Worm (Caenorhabditis elegans) whole organism, L2 larva: Measurements from ENCODE around the gene ykt-6.

Source experiments
- F13H6.1 ChIP-seq: sonication (generic microtip); optimal IDR thresholded peaks from 2 replicates; lab custom pipeline; 2016; ENCODE audit warnings: missing genetic modification characterization, missing compliant biosample characterization
- ZK546.5 ChIP-seq: sonication (generic microtip); optimal IDR thresholded peaks from 2 replicates; lab custom pipeline; 2017; ENCODE audit warnings: missing biosample characterization, missing genetic modification characterization
- alr-1 ChIP-seq: fragments of 150-350 bp; optimal IDR thresholded peaks from 2 replicates; lab custom pipeline; 2014; ENCODE audit warnings: missing biosample characterization, missing genetic modification characterization
- aly-2 ChIP-seq: fragments of 150-350 bp; optimal IDR thresholded peaks from 2 replicates; lab custom pipeline; 2014; ENCODE audit warnings: missing biosample characterization, missing genetic modification characterization
- ama-1 ChIP-seq: fragments of 150-350 bp; optimal IDR thresholded peaks from 2 replicates; lab custom pipeline; 2018; ENCODE audit warnings: inconsistent platforms
- ceh-16 ChIP-seq: fragments of 150-350 bp; optimal IDR thresholded peaks from 2 replicates; lab custom pipeline; 2014; ENCODE audit warnings: missing biosample characterization, missing genetic modification characterization
- ceh-82 ChIP-seq: fragments of 150-350 bp; optimal IDR thresholded peaks from 2 replicates; lab custom pipeline; 2014; ENCODE audit warnings: missing biosample characterization, missing genetic modification characterization
- crh-2 ChIP-seq: sonication (generic microtip); optimal IDR thresholded peaks from 2 replicates; lab custom pipeline; 2017; ENCODE audit warnings: missing biosample characterization, missing genetic modification characterization
- elt-1 ChIP-seq: fragments of 150-350 bp; optimal IDR thresholded peaks from 2 replicates; lab custom pipeline; 2014; ENCODE audit warnings: missing biosample characterization, missing genetic modification characterization
- elt-3 ChIP-seq: sonication (generic microtip); optimal IDR thresholded peaks from 2 replicates; lab custom pipeline; 2017; ENCODE audit warnings: missing biosample characterization, missing genetic modification characterization
- fos-1 ChIP-seq: fragments of 150-350 bp; optimal IDR thresholded peaks from 2 replicates; lab custom pipeline; 2014; ENCODE audit warnings: missing biosample characterization, missing genetic modification characterization
- lin-11 ChIP-seq: fragments of 150-350 bp; sonication (generic microtip); optimal IDR thresholded peaks from 2 replicates; lab custom pipeline; 2014; ENCODE audit warnings: missing biosample characterization, missing genetic modification characterization, inconsistent platforms, mixed read lengths
- lin-39 ChIP-seq: fragments of 150-350 bp; optimal IDR thresholded peaks from 2 replicates; lab custom pipeline; 2014; ENCODE audit warnings: missing biosample characterization, missing genetic modification reagents, missing genetic modification characterization
- mab-5 ChIP-seq: fragments of 150-350 bp; optimal IDR thresholded peaks from 2 replicates; lab custom pipeline; 2014; ENCODE audit warnings: missing biosample characterization, missing genetic modification characterization
- mbf-1 ChIP-seq: sonication (generic microtip); optimal IDR thresholded peaks from 2 replicates; lab custom pipeline; 2017; ENCODE audit warnings: missing biosample characterization, missing genetic modification characterization
- mdl-1 ChIP-seq, 2 experiments: fragments of 150-350 bp in 1 of 2; sonication (generic microtip) in 1 of 2; optimal IDR thresholded peaks; 2 replicates each; lab custom pipeline; 2017; ENCODE audit warnings: missing biosample characterization in 2 of 2, missing genetic modification characterization in 2 of 2
- nhr-10 ChIP-seq: sonication (generic microtip); optimal IDR thresholded peaks from 2 replicates; lab custom pipeline; 2017; ENCODE audit warnings: missing biosample characterization, missing genetic modification characterization
- nhr-11 ChIP-seq: fragments of 150-350 bp; optimal IDR thresholded peaks from 2 replicates; lab custom pipeline; 2014; ENCODE audit warnings: missing biosample characterization, missing genetic modification characterization
- nhr-12 ChIP-seq: fragments of 150-350 bp; optimal IDR thresholded peaks from 2 replicates; lab custom pipeline; 2014; ENCODE audit warnings: missing biosample characterization, missing genetic modification characterization
- nhr-129 ChIP-seq: fragments of 150-350 bp; optimal IDR thresholded peaks from 2 replicates; lab custom pipeline; 2014; ENCODE audit warnings: missing biosample characterization, missing genetic modification characterization
- nhr-21 ChIP-seq: fragments of 150-350 bp; optimal IDR thresholded peaks from 2 replicates; lab custom pipeline; 2014; ENCODE audit warnings: missing biosample characterization, missing genetic modification characterization
- nhr-23 ChIP-seq: fragments of 150-350 bp; optimal IDR thresholded peaks from 2 replicates; lab custom pipeline; 2014; ENCODE audit warnings: missing biosample characterization, missing genetic modification reagents, missing genetic modification characterization
- nhr-237 ChIP-seq: fragments of 150-350 bp; optimal IDR thresholded peaks from 2 replicates; lab custom pipeline; 2014; ENCODE audit warnings: missing biosample characterization, missing genetic modification characterization
- nhr-25 ChIP-seq: fragments of 150-350 bp; sonication (generic microtip); optimal IDR thresholded peaks from 3 replicates; lab custom pipeline; 2014; ENCODE audit warnings: missing biosample characterization, missing genetic modification characterization
- nhr-6 ChIP-seq: fragments of 150-350 bp; optimal IDR thresholded peaks from 2 replicates; lab custom pipeline; 2014; ENCODE audit warnings: missing biosample characterization, missing genetic modification characterization
- nhr-77 ChIP-seq: fragments of 150-350 bp; optimal IDR thresholded peaks from 2 replicates; lab custom pipeline; 2014; ENCODE audit warnings: missing biosample characterization, missing genetic modification characterization
- peb-1 ChIP-seq: fragments of 150-350 bp; optimal IDR thresholded peaks from 2 replicates; lab custom pipeline; 2014; ENCODE audit warnings: missing biosample characterization, missing genetic modification characterization
- sem-4 ChIP-seq: fragments of 150-350 bp; optimal IDR thresholded peaks from 2 replicates; lab custom pipeline; 2014; ENCODE audit warnings: missing biosample characterization, missing genetic modification reagents, missing genetic modification characterization
- sma-3 ChIP-seq: sonication (generic microtip); optimal IDR thresholded peaks from 2 replicates; lab custom pipeline; 2016; ENCODE audit warnings: missing genetic modification reagents, missing genetic modification characterization, missing compliant biosample characterization
- sma-9 ChIP-seq, 2 experiments: fragments of 150-350 bp in 1 of 2; sonication (generic microtip) in 1 of 2; optimal IDR thresholded peaks; 2 replicates each; lab custom pipeline; 2014 to 2016; ENCODE audit warnings: missing genetic modification characterization in 2 of 2, mild to moderate bottlenecking in 1 of 2, missing biosample characterization in 1 of 2, missing compliant biosample characterization in 1 of 2, missing genetic modification reagents in 1 of 2, moderate library complexity in 1 of 2
- snpc-4 ChIP-seq: fragments of 150-350 bp; optimal IDR thresholded peaks from 2 replicates; lab custom pipeline; 2014; ENCODE audit warnings: missing biosample characterization, missing genetic modification characterization
- unc-39 ChIP-seq: fragments of 150-350 bp; optimal IDR thresholded peaks from 2 replicates; lab custom pipeline; 2014; ENCODE audit warnings: missing biosample characterization, missing genetic modification characterization
- unc-55 ChIP-seq: fragments of 150-350 bp; sonication (generic microtip); optimal IDR thresholded peaks from 3 replicates; lab custom pipeline; 2014; ENCODE audit warnings: missing biosample characterization, missing genetic modification reagents, missing genetic modification characterization
- unc-62 ChIP-seq: fragments of 150-350 bp; optimal IDR thresholded peaks from 2 replicates; lab custom pipeline; 2014; ENCODE audit warnings: missing biosample characterization, missing genetic modification reagents, missing genetic modification characterization
- zag-1 ChIP-seq: fragments of 150-350 bp; optimal IDR thresholded peaks from 2 replicates; lab custom pipeline; 2014; ENCODE audit warnings: missing biosample characterization, missing genetic modification characterization
- ztf-1 ChIP-seq: fragments of 200-800 bp; sonication (Bioruptor generic); conservative IDR thresholded peaks from 2 replicates; pipeline ENCODE4 v1.3.6; 2022; ENCODE audit warnings: missing genetic modification characterization, missing compliant biosample characterization
- ztf-11 ChIP-seq: sonication (generic microtip); optimal IDR thresholded peaks from 2 replicates; lab custom pipeline; 2017; ENCODE audit warnings: missing biosample characterization, missing genetic modification characterization

Gene ykt-6

ce11 chrIII:7317354-7317753, 30.0 kb upstream of the ykt-6 start:
- TF ChIP-seq elt-1 (no peak), crh-2 (tag; lab: Kevin White, UChicago) (peak; percentile 18), fos-1 (peak; percentile 38), nhr-129 (tag; lab: Kevin White, UChicago) (no peak), ztf-11 (no peak), unc-62 (no peak), mab-5 (tag; lab: Kevin White, UChicago) (no peak), mdl-1 (tag; optimal IDR thresholded peaks at IDR 0.05; lab: Kevin White, UChicago) (no peak), nhr-6 (tag; lab: Kevin White, UChicago) (no peak)
- TF ChIP-seq, all 48 proteins: peak for 2

ce11 chrIII:7314927-7315547, 27.6 kb upstream of the ykt-6 start, which contains the start of gene nspg-6:
nspg-6 (minus strand) TSS chrIII:7314977.
- TF ChIP-seq ceh-82 (tag; lab: Kevin White, UChicago), result no peak
- TF ChIP-seq F13H6.1, result no peak
- no peak for TF ChIP-seq snpc-4 (tag; lab: Kevin White, UChicago)
- TF ChIP-seq nhr-237, result no peak
- peak; percentile 65 for TF ChIP-seq crh-2 (tag; lab: Kevin White, UChicago)
- TF ChIP-seq fos-1, result peak; percentile 87
- no peak for TF ChIP-seq mbf-1 (tag; lab: Kevin White, UChicago)

ce11 chrIII:7314473-7314872, 27.1 kb upstream of the ykt-6 start:
- TF ChIP-seq aly-2 (tag; lab: Kevin White, UChicago), result no peak
- no peak for TF ChIP-seq mdl-1 (tag; optimal IDR thresholded peaks at IDR 0.05; lab: Kevin White, UChicago)
- no peak for TF ChIP-seq lin-11 (tag; lab: Kevin White, UChicago)
- TF ChIP-seq, all 48 proteins: peak for 0

- TF ChIP-seq unc-39 (tag; lab: Kevin White, UChicago), result no peak
- TF ChIP-seq ztf-11, result no peak
- no peak for TF ChIP-seq sma-3 (GFP tag; lab: Kevin White, UChicago)
- TF ChIP-seq mab-5 (tag; lab: Kevin White, UChicago), result no peak
- no peak for TF ChIP-seq sma-9 (GFP tag; optimal IDR thresholded peaks at IDR 0.05; lab: Kevin White, UChicago)
- no peak for TF ChIP-seq sma-9 (tag; optimal IDR thresholded peaks at IDR 0.05; lab: Kevin White, UChicago)
- no peak for TF ChIP-seq aly-2 (tag; lab: Kevin White, UChicago)
- TF ChIP-seq ama-1 (lab: Kevin White, UChicago), result no peak
- TF ChIP-seq nhr-21 (tag; lab: Kevin White, UChicago), result no peak
- TF ChIP-seq nhr-129 (tag; lab: Kevin White, UChicago), result no peak
- no peak for TF ChIP-seq alr-1 (tag; lab: Kevin White, UChicago)
- no peak for TF ChIP-seq nhr-25 (tag; lab: Kevin White, UChicago)
- TF ChIP-seq zag-1 (tag; lab: Kevin White, UChicago), result no peak
- no peak for TF ChIP-seq nhr-77
- TF ChIP-seq nhr-237, result no peak
- TF ChIP-seq ztf-1 (GFP tag; lab: Robert Waterston, UW), result no peak
Observed at ce11 chrIII:7310662-7311340, 23.4 kb upstream of the ykt-6 start, which contains the start of the genes F56C9.6 and F56C9.3. F56C9.6 (minus strand) TSS chrIII:7310773. F56C9.3 (plus strand) TSS chrIII:7311290.

- TF ChIP-seq ZK546.5 (tag; lab: Kevin White, UChicago), result no peak
- no peak for TF ChIP-seq fos-1
- TF ChIP-seq nhr-11, result no peak
- no peak for TF ChIP-seq sma-3 (GFP tag; lab: Kevin White, UChicago)
- TF ChIP-seq mdl-1 (tag; optimal IDR thresholded peaks at IDR 0.05; lab: Kevin White, UChicago), result no peak
- no peak for TF ChIP-seq unc-55 (GFP tag; lab: Kevin White, UChicago)
- TF ChIP-seq nhr-10, result no peak
- TF ChIP-seq elt-3 (tag; lab: Kevin White, UChicago), result no peak
- no peak for TF ChIP-seq nhr-23 (tag; lab: Kevin White, UChicago)
- no peak for TF ChIP-seq ceh-16 (tag; lab: Kevin White, UChicago)
- TF ChIP-seq sma-9 (GFP tag; optimal IDR thresholded peaks at IDR 0.05; lab: Kevin White, UChicago), result no peak
- TF ChIP-seq sma-9 (tag; optimal IDR thresholded peaks at IDR 0.05; lab: Kevin White, UChicago), result no peak
- no peak for TF ChIP-seq peb-1
- no peak for TF ChIP-seq lin-39 (tag; lab: Kevin White, UChicago)
- no peak for TF ChIP-seq nhr-12 (tag; lab: Kevin White, UChicago)
- TF ChIP-seq sem-4 (tag; lab: Kevin White, UChicago), result no peak
- no peak for TF ChIP-seq ztf-11
Observed at ce11 chrIII:7308600-7309109, 21.3 kb upstream of the ykt-6 start, which contains the start of gene acbp-4. acbp-4 (minus strand) TSS chrIII:7309109.
